Worm (Caenorhabditis elegans) whole organism, L4 larva: ENCODE data around the gene nlp-46.

ENCODE experiments used
- T20F7.1 ChIP-seq: fragments of 200-800 bp; sonication (Bioruptor generic); optimal IDR thresholded peaks from 2 replicates; lab custom pipeline; 2018; ENCODE audit warnings: mild to moderate bottlenecking, missing genetic modification characterization, missing compliant biosample characterization
- Y105C5A.15 ChIP-seq: fragments of 200-800 bp; sonication (Bioruptor generic); IDR thresholded peaks from 2 replicates; pipeline ENCODE4 v1.3.6; 2022; ENCODE audit warnings: missing genetic modification characterization, missing compliant biosample characterization
- Y75B8A.6 ChIP-seq: fragments of 200-800 bp; sonication (Bioruptor generic); IDR thresholded peaks from 2 replicates; pipeline ENCODE4 v1.3.6; 2022; ENCODE audit warnings: missing genetic modification reagents, missing genetic modification characterization, missing compliant biosample characterization
- ZK337.2 ChIP-seq: fragments of 200-800 bp; sonication (Bioruptor generic); IDR thresholded peaks from 2 replicates; pipeline ENCODE4 v1.3.6; 2022; ENCODE audit warnings: missing genetic modification reagents, missing genetic modification characterization, missing compliant biosample characterization
- aha-1 ChIP-seq: fragments of 150-350 bp; peaks from one replicate; lab custom pipeline; 2014; ENCODE audit warnings: missing biosample characterization, missing genetic modification characterization
- cey-2 ChIP-seq: sonication (generic microtip); optimal IDR thresholded peaks from 3 replicates; lab custom pipeline; 2017; ENCODE audit warnings: missing genetic modification characterization, mild to moderate bottlenecking, missing compliant biosample characterization, antibody characterized with exemption, borderline replicate concordance; ENCODE audit not compliant: insufficient read depth
- ctbp-1 ChIP-seq: fragments of 200-800 bp; sonication (Bioruptor generic); IDR thresholded peaks from 2 replicates; pipeline ENCODE4 v1.3.6; 2022; ENCODE audit warnings: missing genetic modification reagents, missing genetic modification characterization, missing compliant biosample characterization
- daf-12 ChIP-seq: fragments of 150-350 bp; optimal IDR thresholded peaks from 2 replicates; lab custom pipeline; 2014; ENCODE audit warnings: missing biosample characterization, missing genetic modification reagents, missing genetic modification characterization
- daf-16 ChIP-seq, 3 experiments: sonication (generic microtip); optimal IDR thresholded peaks; 2 replicates each; lab custom pipeline; 2016 to 2017; ENCODE audit warnings: missing genetic modification characterization in 3 of 3, missing genetic modification reagents in 3 of 3, mild to moderate bottlenecking in 2 of 3, missing compliant biosample characterization in 2 of 3, missing biosample characterization in 1 of 3, moderate library complexity in 1 of 3
- dmd-6 ChIP-seq: fragments of 200-800 bp; sonication (Bioruptor generic); IDR thresholded peaks from 2 replicates; pipeline ENCODE4 v1.3.6; 2022; ENCODE audit warnings: missing genetic modification reagents, missing genetic modification characterization, missing compliant biosample characterization
- dmd-9 ChIP-seq: fragments of 200-800 bp; sonication (Bioruptor generic); IDR thresholded peaks from 2 replicates; pipeline ENCODE4 v1.3.6; 2022; ENCODE audit warnings: missing genetic modification reagents, missing genetic modification characterization, missing compliant biosample characterization
- dve-1 ChIP-seq: sonication (generic microtip); optimal IDR thresholded peaks from 2 replicates; lab custom pipeline; 2017; ENCODE audit warnings: antibody characterized with exemption, mild to moderate bottlenecking, missing genetic modification characterization, missing compliant biosample characterization; ENCODE audit not compliant: insufficient read depth
- fos-1 ChIP-seq: fragments of 150-350 bp; optimal IDR thresholded peaks from 2 replicates; lab custom pipeline; 2014; ENCODE audit warnings: missing biosample characterization, missing genetic modification characterization
- hlh-11 ChIP-seq: fragments of 200-800 bp; sonication (Bioruptor generic); optimal IDR thresholded peaks from 2 replicates; lab custom pipeline; 2018; ENCODE audit warnings: mild to moderate bottlenecking, missing genetic modification characterization, missing compliant biosample characterization
- hlh-30 ChIP-seq: sonication (generic microtip); optimal IDR thresholded peaks from 2 replicates; lab custom pipeline; 2017; ENCODE audit warnings: antibody characterized with exemption, mild to moderate bottlenecking, missing genetic modification characterization, missing compliant biosample characterization; ENCODE audit not compliant: insufficient read depth
- hmg-1.1 ChIP-seq: fragments of 200-800 bp; sonication (Bioruptor generic); IDR thresholded peaks from 2 replicates; pipeline ENCODE4 v1.3.6; 2022; ENCODE audit warnings: missing genetic modification reagents, missing genetic modification characterization, missing compliant biosample characterization
- jun-1 ChIP-seq: fragments of 150-350 bp; optimal IDR thresholded peaks from 2 replicates; lab custom pipeline; 2014; ENCODE audit warnings: missing biosample characterization, missing genetic modification reagents, missing genetic modification characterization
- lim-7 ChIP-seq: fragments of 200-800 bp; sonication (Bioruptor generic); IDR thresholded peaks from 2 replicates; pipeline ENCODE4 v1.3.6; 2022; ENCODE audit warnings: missing genetic modification characterization, missing compliant biosample characterization
- lin-39 ChIP-seq: fragments of 150-350 bp; optimal IDR thresholded peaks from 2 replicates; lab custom pipeline; 2014; ENCODE audit warnings: missing biosample characterization, missing genetic modification reagents, missing genetic modification characterization
- mdt-29 ChIP-seq: fragments of 200-800 bp; sonication (Bioruptor generic); IDR thresholded peaks from 2 replicates; pipeline ENCODE4 v1.3.6; 2022; ENCODE audit warnings: missing genetic modification reagents, missing genetic modification characterization, missing compliant biosample characterization
- mep-1 ChIP-seq: fragments of 150-350 bp; sonication (generic microtip); optimal IDR thresholded peaks from 3 replicates; lab custom pipeline; 2014; ENCODE audit warnings: missing biosample characterization, missing genetic modification characterization
- nhr-10 ChIP-seq: fragments of 150-350 bp; optimal IDR thresholded peaks from 2 replicates; lab custom pipeline; 2014; ENCODE audit warnings: missing biosample characterization, missing genetic modification characterization
- nhr-25 ChIP-seq: sonication (generic microtip); optimal IDR thresholded peaks from 2 replicates; lab custom pipeline; 2017; ENCODE audit warnings: missing genetic modification characterization, mild to moderate bottlenecking, missing compliant biosample characterization, antibody characterized with exemption, moderate library complexity, borderline replicate concordance; ENCODE audit not compliant: insufficient read depth
- nhr-28 ChIP-seq: fragments of 150-350 bp; optimal IDR thresholded peaks from 2 replicates; lab custom pipeline; 2014; ENCODE audit warnings: missing biosample characterization, missing genetic modification characterization
- nhr-42 ChIP-seq: fragments of 200-800 bp; sonication (Bioruptor generic); IDR thresholded peaks from 2 replicates; pipeline ENCODE4 v1.3.6; 2022; ENCODE audit warnings: missing genetic modification characterization, missing compliant biosample characterization
- nhr-77 ChIP-seq: fragments of 150-350 bp; optimal IDR thresholded peaks from 2 replicates; lab custom pipeline; 2014; ENCODE audit warnings: missing biosample characterization, missing genetic modification characterization
- php-3 ChIP-seq: fragments of 200-800 bp; sonication (Bioruptor generic); IDR thresholded peaks from 2 replicates; pipeline ENCODE4 v1.3.6; 2022; ENCODE audit warnings: missing genetic modification reagents, missing genetic modification characterization, missing compliant biosample characterization
- pqm-1 ChIP-seq: sonication (generic microtip); optimal IDR thresholded peaks from 2 replicates; lab custom pipeline; 2017; ENCODE audit warnings: missing biosample characterization, missing genetic modification characterization
- set-16 ChIP-seq: fragments of 200-800 bp; sonication (Bioruptor generic); IDR thresholded peaks from 2 replicates; pipeline ENCODE4 v1.3.6; 2022; ENCODE audit warnings: missing genetic modification reagents, missing genetic modification characterization, missing compliant biosample characterization
- spr-1 ChIP-seq: sonication (generic microtip); optimal IDR thresholded peaks from 2 replicates; lab custom pipeline; 2016; ENCODE audit warnings: mild to moderate bottlenecking, missing genetic modification characterization, missing compliant biosample characterization
- tra-1 ChIP-seq: fragments of 200-800 bp; sonication (Bioruptor generic); IDR thresholded peaks from 2 replicates; pipeline ENCODE4 v1.3.6; 2022; ENCODE audit warnings: missing genetic modification reagents, missing genetic modification characterization, missing compliant biosample characterization
- unc-130 ChIP-seq: sonication (generic microtip); optimal IDR thresholded peaks from 2 replicates; lab custom pipeline; 2016; ENCODE audit warnings: missing genetic modification reagents, missing genetic modification characterization, missing compliant biosample characterization
- unc-62 ChIP-seq, 3 experiments: fragments of 150-350 bp in 1 of 3; sonication (generic microtip); optimal IDR thresholded peaks in 2 of 3; peaks in 1 of 3; 1 replicate in 1 of 3; 2 replicates in 2 of 3; lab custom pipeline; 2014 to 2017; ENCODE audit warnings: missing biosample characterization in 3 of 3, missing genetic modification characterization in 3 of 3, missing genetic modification reagents in 3 of 3, missing genotype in 1 of 3
- zfp-3 ChIP-seq: fragments of 200-800 bp; sonication (Bioruptor generic); conservative IDR thresholded peaks from 2 replicates; pipeline ENCODE4 v1.3.6; 2022; ENCODE audit warnings: missing genetic modification reagents, missing genetic modification characterization, missing compliant biosample characterization
- zip-2 ChIP-seq: fragments of 150-350 bp; optimal IDR thresholded peaks from 2 replicates; lab custom pipeline; 2014; ENCODE audit warnings: missing biosample characterization, missing genetic modification characterization
- ztf-7 ChIP-seq: fragments of 150-350 bp; optimal IDR thresholded peaks from 2 replicates; lab custom pipeline; 2014; ENCODE audit warnings: missing biosample characterization, missing genetic modification characterization

nlp-46 gene

ce11 chrV:12477139-12477538, 28.9 kb downstream of the nlp-46 start (continued):
- TF ChIP-seq nhr-25 (no peak), Y105C5A.15 (GFP tag; lab: Robert Waterston, UW) (no peak), lim-7 (GFP tag; lab: Robert Waterston, UW) (no peak), set-16 (peak; percentile 54), hmg-1.1 (no peak), zip-2 (tag; lab: Kevin White, UChicago) (no peak), nhr-10 (no peak), tra-1 (GFP tag; lab: Robert Waterston, UW) (no peak), dmd-9 (no peak), unc-130 (GFP tag; lab: Kevin White, UChicago) (no peak)

- TF ChIP-seq pqm-1 = peak; percentile 78
- peak; percentile 62 for TF ChIP-seq nhr-28
- TF ChIP-seq mep-1 (tag; lab: Kevin White, UChicago) = peak; percentile 46
- no peak for TF ChIP-seq tra-1 (GFP tag; lab: Robert Waterston, UW)
- TF ChIP-seq hlh-30 (tag; lab: Kevin White, UChicago) = peak; percentile 75
- no peak for TF ChIP-seq fos-1 (tag; lab: Kevin White, UChicago)
- peak; percentile 66 for TF ChIP-seq nhr-77 (tag; lab: Kevin White, UChicago)
- peak; percentile 76 for TF ChIP-seq dve-1 (tag; lab: Kevin White, UChicago)
- TF ChIP-seq aha-1 = peak; percentile 90
- no peak for TF ChIP-seq ZK337.2 (GFP tag; lab: Robert Waterston, UW)
- no peak for TF ChIP-seq set-16
- TF ChIP-seq php-3 (GFP tag; lab: Robert Waterston, UW) = peak; percentile 25; the same call in 1 of the 2 replicates
- TF ChIP-seq daf-16 (GFP tag; optimal IDR thresholded peaks at IDR 0.05; lab: Kevin White, UChicago) = no peak
- TF ChIP-seq daf-16 (tag; optimal IDR thresholded peaks at IDR 0.05; lab: Kevin White, UChicago) = peak; percentile 88
- peak; percentile 72 for TF ChIP-seq dmd-6 (GFP tag; lab: Robert Waterston, UW)
- peak; percentile 32; the same call in 1 of the 2 replicates for TF ChIP-seq mdt-29 (GFP tag; lab: Robert Waterston, UW)
- TF ChIP-seq hlh-11 (tag; lab: Kevin White, UChicago) = peak; percentile 80
- no peak for TF ChIP-seq ztf-7 (tag; lab: Kevin White, UChicago)
- no peak for TF ChIP-seq daf-12 (tag; lab: Kevin White, UChicago)
- peak; percentile 48 for TF ChIP-seq T20F7.1 (GFP tag; lab: Kevin White, UChicago)
These were observed 30.7 kb downstream of the nlp-46 start for ce11 chrV:12475360-12475759.

ce11 chrV:12470324-12470723, 35.8 kb downstream of the nlp-46 start:
- peak in 1 of 2 experiments; percentile 96 for TF ChIP-seq unc-62 (GFP tag; optimal IDR thresholded peaks at IDR 0.05 in 1 of 2; lab: Kevin White, UChicago)
- no peak for TF ChIP-seq unc-62 (tag; optimal IDR thresholded peaks at IDR 0.05; lab: Kevin White, UChicago)
- TF ChIP-seq cey-2 (tag; lab: Kevin White, UChicago) = no peak

ce11 chrV:12468363-12468762, 37.7 kb downstream of the nlp-46 start, which contains the start of gene F28C1.3:
F28C1.3 (plus strand) TSS chrV:12468663.
- TF ChIP-seq nhr-25 (no peak), spr-1 (tag; lab: Kevin White, UChicago) (no peak), Y105C5A.15 (GFP tag; lab: Robert Waterston, UW) (no peak), nhr-42 (GFP tag; lab: Robert Waterston, UW) (no peak), set-16 (no peak), Y75B8A.6 (GFP tag; lab: Robert Waterston, UW) (no peak), hmg-1.1 (no peak), zfp-3 (GFP tag; lab: Robert Waterston, UW) (no peak), lin-39 (tag; lab: Kevin White, UChicago) (no peak), jun-1 (tag; lab: Kevin White, UChicago) (no peak), ctbp-1 (GFP tag; lab: Robert Waterston, UW) (no peak), lim-7 (GFP tag; lab: Robert Waterston, UW) (no peak)
